Worm (Caenorhabditis elegans) whole organism, midembryonic: Measurements from ENCODE around the gene sre-21.

Source experiments
- T22C8.4 ChIP-seq: fragments of 200-800 bp; sonication (Bioruptor generic); IDR thresholded peaks from 2 replicates; pipeline ENCODE4 v1.3.6; 2022; ENCODE audit warnings: missing genetic modification characterization, missing compliant biosample characterization
- cog-1 ChIP-seq: sonication (generic microtip); optimal IDR thresholded peaks from 2 replicates; lab custom pipeline; 2016; ENCODE audit warnings: missing genetic modification characterization, missing compliant biosample characterization
- flt-1 ChIP-seq: fragments of 200-800 bp; sonication (Bioruptor generic); IDR thresholded peaks from 2 replicates; pipeline ENCODE4 v1.3.6; 2022; ENCODE audit warnings: missing genetic modification characterization, missing compliant biosample characterization
- klf-2 ChIP-seq: fragments of 200-800 bp; sonication (Bioruptor generic); conservative IDR thresholded peaks from 2 replicates; pipeline ENCODE4 v1.3.6; 2022; ENCODE audit warnings: missing genetic modification reagents, missing genetic modification characterization, missing compliant biosample characterization
- med-1 ChIP-seq: sonication (generic microtip); optimal IDR thresholded peaks from 2 replicates; lab custom pipeline; 2017; ENCODE audit warnings: missing genetic modification characterization, mild to moderate bottlenecking, missing compliant biosample characterization, antibody characterized with exemption, missing genetic modification reagents; ENCODE audit not compliant: insufficient read depth
- ref-1 ChIP-seq: fragments of 200-800 bp; sonication (Bioruptor generic); conservative IDR thresholded peaks from 2 replicates; pipeline ENCODE4 v1.3.6; 2022; ENCODE audit warnings: missing genetic modification reagents, missing genetic modification characterization, missing compliant biosample characterization
- tab-1 ChIP-seq: fragments of 200-800 bp; sonication (Bioruptor generic); IDR thresholded peaks from 2 replicates; pipeline ENCODE4 v1.3.6; 2022; ENCODE audit warnings: missing genetic modification characterization, missing compliant biosample characterization
- ztf-23 ChIP-seq: fragments of 200-800 bp; sonication (Bioruptor generic); IDR thresholded peaks from 2 replicates; pipeline ENCODE4 v1.3.6; 2022; ENCODE audit warnings: missing genetic modification reagents, missing genetic modification characterization, missing compliant biosample characterization
- ztf-29 ChIP-seq: fragments of 200-800 bp; sonication (Bioruptor generic); IDR thresholded peaks from 2 replicates; pipeline ENCODE4 v1.3.6; 2022; ENCODE audit warnings: missing genetic modification reagents, missing genetic modification characterization, missing compliant biosample characterization

Gene sre-21

ce11 chrV:17765077-17765476 lies 7.9 kb downstream of the sre-21 start, which contains the start of the genes C47A10.16 and srh-283:
C47A10.16 (minus strand) TSS chrV:17765177.
srh-283 (plus strand) TSS chrV:17765348.
- no peak for TF ChIP-seq cog-1

ce11 chrV:17755592-17755991 lies 17.4 kb downstream of the sre-21 start, which contains the start of gene pgp-9:
pgp-9 (plus strand) TSS chrV:17755892.
- TF ChIP-seq tab-1 (GFP tag; lab: Robert Waterston, UW) (no peak), T22C8.4 (GFP tag; lab: Robert Waterston, UW) (no peak), med-1 (no peak), ref-1 (GFP tag; lab: Robert Waterston, UW) (no peak), klf-2 (GFP tag; lab: Robert Waterston, UW) (no peak), ztf-23 (no peak), flt-1 (no peak), cog-1 (no peak)

- TF ChIP-seq ztf-29: no peak
- no peak for TF ChIP-seq med-1
- TF ChIP-seq klf-2 (GFP tag; lab: Robert Waterston, UW): no peak
Observed at ce11 chrV:17754999-17755398, 18.0 kb downstream of the sre-21 start.

ce11 chrV:17752340-17752739 lies 20.7 kb downstream of the sre-21 start:
- TF ChIP-seq med-1 (no peak), T22C8.4 (GFP tag; lab: Robert Waterston, UW) (no peak), ztf-29 (no peak), cog-1 (no peak), klf-2 (GFP tag; lab: Robert Waterston, UW) (no peak), flt-1 (no peak), tab-1 (GFP tag; lab: Robert Waterston, UW) (no peak), ztf-23 (no peak), ref-1 (GFP tag; lab: Robert Waterston, UW) (no peak)

- TF ChIP-seq ztf-23 (no peak), ztf-29 (no peak), klf-2 (GFP tag; lab: Robert Waterston, UW) (no peak), tab-1 (GFP tag; lab: Robert Waterston, UW) (no peak), cog-1 (no peak), ref-1 (GFP tag; lab: Robert Waterston, UW) (no peak), med-1 (no peak), flt-1 (no peak), T22C8.4 (GFP tag; lab: Robert Waterston, UW) (no peak)
Observed at ce11 chrV:17749181-17749580, 23.8 kb downstream of the sre-21 start, which contains the start of gene R12G8.1. R12G8.1 (minus strand) TSS chrV:17749243.

ce11 chrV:17746959-17747358 lies 26.0 kb downstream of the sre-21 start, which contains the start of gene twk-36:
twk-36 (minus strand) TSS chrV:17747059.
- TF ChIP-seq tab-1 (GFP tag; lab: Robert Waterston, UW) (no peak), med-1 (no peak), flt-1 (no peak), T22C8.4 (GFP tag; lab: Robert Waterston, UW) (no peak), klf-2 (GFP tag; lab: Robert Waterston, UW) (no peak), ztf-23 (no peak), cog-1 (no peak), ztf-29 (no peak), ref-1 (GFP tag; lab: Robert Waterston, UW) (no peak)

ce11 chrV:17743802-17744201 lies 29.2 kb downstream of the sre-21 start:
- no peak for TF ChIP-seq flt-1

ce11 chrV:17739801-17740200 lies 33.2 kb downstream of the sre-21 start, which contains the start of gene cutl-4:
cutl-4 (minus strand) TSS chrV:17739901.
- no peak for TF ChIP-seq tab-1 (GFP tag; lab: Robert Waterston, UW)
- no peak for TF ChIP-seq ztf-23
- TF ChIP-seq cog-1: no peak
- TF ChIP-seq ztf-29: no peak
- no peak for TF ChIP-seq T22C8.4 (GFP tag; lab: Robert Waterston, UW)
- TF ChIP-seq flt-1: no peak
- TF ChIP-seq ref-1 (GFP tag; lab: Robert Waterston, UW): no peak
- TF ChIP-seq med-1: no peak
- TF ChIP-seq klf-2 (GFP tag; lab: Robert Waterston, UW): no peak

ce11 chrV:17732516-17732915 lies 40.5 kb downstream of the sre-21 start, which contains the start of gene twk-42:
twk-42 (minus strand) TSS chrV:17732616.
- TF ChIP-seq klf-2 (GFP tag; lab: Robert Waterston, UW) (no peak), tab-1 (GFP tag; lab: Robert Waterston, UW) (no peak), flt-1 (no peak), T22C8.4 (GFP tag; lab: Robert Waterston, UW) (no peak), ztf-29 (no peak), cog-1 (no peak), med-1 (no peak), ztf-23 (no peak), ref-1 (GFP tag; lab: Robert Waterston, UW) (no peak)

ce11 chrV:17728757-17729156 lies 44.3 kb downstream of the sre-21 start:
- TF ChIP-seq cog-1: no peak
- no peak for TF ChIP-seq T22C8.4 (GFP tag; lab: Robert Waterston, UW)
- TF ChIP-seq tab-1 (GFP tag; lab: Robert Waterston, UW): no peak
- no peak for TF ChIP-seq ztf-29
- TF ChIP-seq ztf-23: no peak
- no peak for TF ChIP-seq klf-2 (GFP tag; lab: Robert Waterston, UW)
- no peak for TF ChIP-seq flt-1
- TF ChIP-seq med-1: no peak
- no peak for TF ChIP-seq ref-1 (GFP tag; lab: Robert Waterston, UW)

- TF ChIP-seq flt-1 (no peak), T22C8.4 (GFP tag; lab: Robert Waterston, UW) (no peak), cog-1 (no peak), ztf-23 (no peak), ztf-29 (no peak), klf-2 (GFP tag; lab: Robert Waterston, UW) (no peak), ref-1 (GFP tag; lab: Robert Waterston, UW) (no peak), med-1 (no peak), tab-1 (GFP tag; lab: Robert Waterston, UW) (no peak)
Observed at ce11 chrV:17728336-17728735, 44.7 kb downstream of the sre-21 start.
